Worm (Caenorhabditis elegans) whole organism, L2 larva: ENCODE data around the gene hrpu-1.

Experiments used
- C34F6.9 ChIP-seq: fragments of 150-350 bp; optimal IDR thresholded peaks from 2 replicates; lab custom pipeline; 2014; ENCODE audit warnings: missing biosample characterization, missing genetic modification characterization
- F13H6.1 ChIP-seq: sonication (generic microtip); optimal IDR thresholded peaks from 2 replicates; lab custom pipeline; 2016; ENCODE audit warnings: missing genetic modification characterization, missing compliant biosample characterization
- R02D3.7 ChIP-seq: fragments of 150-350 bp; optimal IDR thresholded peaks from 2 replicates; lab custom pipeline; 2014; ENCODE audit warnings: missing biosample characterization, missing genetic modification characterization
- ZK546.5 ChIP-seq: sonication (generic microtip); optimal IDR thresholded peaks from 2 replicates; lab custom pipeline; 2017; ENCODE audit warnings: missing biosample characterization, missing genetic modification characterization
- ceh-16 ChIP-seq: fragments of 150-350 bp; optimal IDR thresholded peaks from 2 replicates; lab custom pipeline; 2014; ENCODE audit warnings: missing biosample characterization, missing genetic modification characterization
- ceh-82 ChIP-seq: fragments of 150-350 bp; optimal IDR thresholded peaks from 2 replicates; lab custom pipeline; 2014; ENCODE audit warnings: missing biosample characterization, missing genetic modification characterization
- crh-2 ChIP-seq: sonication (generic microtip); optimal IDR thresholded peaks from 2 replicates; lab custom pipeline; 2017; ENCODE audit warnings: missing biosample characterization, missing genetic modification characterization
- dmd-4 ChIP-seq: sonication (generic microtip); optimal IDR thresholded peaks from 2 replicates; lab custom pipeline; 2017; ENCODE audit warnings: missing biosample characterization, missing genetic modification characterization
- egl-27 ChIP-seq: sonication (generic microtip); optimal IDR thresholded peaks from 3 replicates; lab custom pipeline; 2017; ENCODE audit warnings: missing biosample characterization, missing genetic modification reagents, missing genetic modification characterization
- elt-3 ChIP-seq: sonication (generic microtip); optimal IDR thresholded peaks from 2 replicates; lab custom pipeline; 2017; ENCODE audit warnings: missing biosample characterization, missing genetic modification characterization
- fos-1 ChIP-seq: fragments of 150-350 bp; optimal IDR thresholded peaks from 2 replicates; lab custom pipeline; 2014; ENCODE audit warnings: missing biosample characterization, missing genetic modification characterization
- gmeb-1 ChIP-seq: fragments of 150-350 bp; optimal IDR thresholded peaks from 2 replicates; lab custom pipeline; 2014; ENCODE audit warnings: missing biosample characterization, missing genetic modification characterization
- lin-11 ChIP-seq: fragments of 150-350 bp; sonication (generic microtip); optimal IDR thresholded peaks from 2 replicates; lab custom pipeline; 2014; ENCODE audit warnings: missing biosample characterization, missing genetic modification characterization, inconsistent platforms, mixed read lengths
- lin-13 ChIP-seq: fragments of 150-350 bp; optimal IDR thresholded peaks from 2 replicates; lab custom pipeline; 2014; ENCODE audit warnings: missing biosample characterization, missing genetic modification reagents, missing genetic modification characterization
- lin-39 ChIP-seq: fragments of 150-350 bp; optimal IDR thresholded peaks from 2 replicates; lab custom pipeline; 2014; ENCODE audit warnings: missing biosample characterization, missing genetic modification reagents, missing genetic modification characterization
- lsy-2 ChIP-seq, 2 experiments: fragments of 150-350 bp in 1 of 2; sonication (generic microtip) in 1 of 2; optimal IDR thresholded peaks; 2 replicates each; lab custom pipeline; 2014 to 2017; ENCODE audit warnings: missing biosample characterization in 2 of 2, missing genetic modification characterization in 2 of 2
- mab-5 ChIP-seq: fragments of 150-350 bp; optimal IDR thresholded peaks from 2 replicates; lab custom pipeline; 2014; ENCODE audit warnings: missing biosample characterization, missing genetic modification characterization
- mdl-1 ChIP-seq, 2 experiments: fragments of 150-350 bp in 1 of 2; sonication (generic microtip) in 1 of 2; optimal IDR thresholded peaks; 2 replicates each; lab custom pipeline; 2017; ENCODE audit warnings: missing biosample characterization in 2 of 2, missing genetic modification characterization in 2 of 2
- nhr-10 ChIP-seq: sonication (generic microtip); optimal IDR thresholded peaks from 2 replicates; lab custom pipeline; 2017; ENCODE audit warnings: missing biosample characterization, missing genetic modification characterization
- nhr-12 ChIP-seq: fragments of 150-350 bp; optimal IDR thresholded peaks from 2 replicates; lab custom pipeline; 2014; ENCODE audit warnings: missing biosample characterization, missing genetic modification characterization
- nhr-129 ChIP-seq: fragments of 150-350 bp; optimal IDR thresholded peaks from 2 replicates; lab custom pipeline; 2014; ENCODE audit warnings: missing biosample characterization, missing genetic modification characterization
- nhr-21 ChIP-seq: fragments of 150-350 bp; optimal IDR thresholded peaks from 2 replicates; lab custom pipeline; 2014; ENCODE audit warnings: missing biosample characterization, missing genetic modification characterization
- nhr-237 ChIP-seq: fragments of 150-350 bp; optimal IDR thresholded peaks from 2 replicates; lab custom pipeline; 2014; ENCODE audit warnings: missing biosample characterization, missing genetic modification characterization
- nhr-25 ChIP-seq: fragments of 150-350 bp; sonication (generic microtip); optimal IDR thresholded peaks from 3 replicates; lab custom pipeline; 2014; ENCODE audit warnings: missing biosample characterization, missing genetic modification characterization
- nhr-6 ChIP-seq: fragments of 150-350 bp; optimal IDR thresholded peaks from 2 replicates; lab custom pipeline; 2014; ENCODE audit warnings: missing biosample characterization, missing genetic modification characterization
- nhr-77 ChIP-seq: fragments of 150-350 bp; optimal IDR thresholded peaks from 2 replicates; lab custom pipeline; 2014; ENCODE audit warnings: missing biosample characterization, missing genetic modification characterization
- peb-1 ChIP-seq: fragments of 150-350 bp; optimal IDR thresholded peaks from 2 replicates; lab custom pipeline; 2014; ENCODE audit warnings: missing biosample characterization, missing genetic modification characterization
- sem-4 ChIP-seq: fragments of 150-350 bp; optimal IDR thresholded peaks from 2 replicates; lab custom pipeline; 2014; ENCODE audit warnings: missing biosample characterization, missing genetic modification reagents, missing genetic modification characterization
- skn-1 ChIP-seq: sonication (generic microtip); optimal IDR thresholded peaks from 2 replicates; lab custom pipeline; 2017; ENCODE audit warnings: missing biosample characterization, missing genetic modification characterization
- sma-3 ChIP-seq: sonication (generic microtip); optimal IDR thresholded peaks from 2 replicates; lab custom pipeline; 2016; ENCODE audit warnings: missing genetic modification reagents, missing genetic modification characterization, missing compliant biosample characterization
- sma-9 ChIP-seq, 2 experiments: fragments of 150-350 bp in 1 of 2; sonication (generic microtip) in 1 of 2; optimal IDR thresholded peaks; 2 replicates each; lab custom pipeline; 2014 to 2016; ENCODE audit warnings: missing genetic modification characterization in 2 of 2, mild to moderate bottlenecking in 1 of 2, missing biosample characterization in 1 of 2, missing compliant biosample characterization in 1 of 2, missing genetic modification reagents in 1 of 2, moderate library complexity in 1 of 2
- snpc-4 ChIP-seq: fragments of 150-350 bp; optimal IDR thresholded peaks from 2 replicates; lab custom pipeline; 2014; ENCODE audit warnings: missing biosample characterization, missing genetic modification characterization
- unc-39 ChIP-seq: fragments of 150-350 bp; optimal IDR thresholded peaks from 2 replicates; lab custom pipeline; 2014; ENCODE audit warnings: missing biosample characterization, missing genetic modification characterization
- unc-55 ChIP-seq: fragments of 150-350 bp; sonication (generic microtip); optimal IDR thresholded peaks from 3 replicates; lab custom pipeline; 2014; ENCODE audit warnings: missing biosample characterization, missing genetic modification reagents, missing genetic modification characterization
- unc-62 ChIP-seq: fragments of 150-350 bp; optimal IDR thresholded peaks from 2 replicates; lab custom pipeline; 2014; ENCODE audit warnings: missing biosample characterization, missing genetic modification reagents, missing genetic modification characterization
- ztf-1 ChIP-seq: fragments of 200-800 bp; sonication (Bioruptor generic); conservative IDR thresholded peaks from 2 replicates; pipeline ENCODE4 v1.3.6; 2022; ENCODE audit warnings: missing genetic modification characterization, missing compliant biosample characterization
- ztf-11 ChIP-seq: sonication (generic microtip); optimal IDR thresholded peaks from 2 replicates; lab custom pipeline; 2017; ENCODE audit warnings: missing biosample characterization, missing genetic modification characterization
- ztf-4 ChIP-seq: fragments of 150-350 bp; optimal IDR thresholded peaks from 2 replicates; lab custom pipeline; 2014; ENCODE audit warnings: missing biosample characterization, missing genetic modification characterization

The hrpu-1 gene

ce11 chrIV:15036974-15037373 lies 2.4 kb upstream of the hrpu-1 start, which contains the start of gene eef-1B.2:
eef-1B.2 (plus strand) TSS chrIV:15037331.
- TF ChIP-seq sem-4 (tag; lab: Kevin White, UChicago), result peak; percentile 38
- TF ChIP-seq skn-1 (tag; lab: Kevin White, UChicago), result no peak
- TF ChIP-seq nhr-237, result no peak
- peak; percentile 15 for TF ChIP-seq fos-1
- TF ChIP-seq mab-5 (tag; lab: Kevin White, UChicago), result peak; percentile 10
- TF ChIP-seq F13H6.1 (tag; lab: Kevin White, UChicago), result peak; percentile 21
- TF ChIP-seq lin-13 (GFP tag; lab: Kevin White, UChicago), result peak; percentile 62
- peak; percentile 56 for TF ChIP-seq sma-3 (GFP tag; lab: Kevin White, UChicago)
- TF ChIP-seq snpc-4 (tag; lab: Kevin White, UChicago), result peak; percentile 6
- peak; percentile 35 for TF ChIP-seq lin-11
- TF ChIP-seq ztf-4 (tag; lab: Kevin White, UChicago), result no peak
- TF ChIP-seq lsy-2 (tag; optimal IDR thresholded peaks at IDR 0.05; lab: Kevin White, UChicago), result peak; percentile 42 to 79
- peak; percentile 8 for TF ChIP-seq nhr-21
- peak; percentile 79 for TF ChIP-seq unc-55 (GFP tag; lab: Kevin White, UChicago)
- TF ChIP-seq C34F6.9 (tag; lab: Kevin White, UChicago), result peak; percentile 77
- TF ChIP-seq nhr-129 (tag; lab: Kevin White, UChicago), result peak; percentile 89
- TF ChIP-seq crh-2 (tag; lab: Kevin White, UChicago), result peak; percentile 59
- peak; percentile 53 for TF ChIP-seq nhr-25 (tag; lab: Kevin White, UChicago)
- no peak for TF ChIP-seq ZK546.5 (tag; lab: Kevin White, UChicago)
- peak; percentile 91 for TF ChIP-seq gmeb-1 (tag; lab: Kevin White, UChicago)
- no peak for TF ChIP-seq unc-62 (GFP tag; lab: Kevin White, UChicago)
- TF ChIP-seq nhr-77, result no peak
- no peak for TF ChIP-seq R02D3.7 (tag; lab: Kevin White, UChicago)
- TF ChIP-seq, all 48 proteins: peak for 16

- no peak for TF ChIP-seq peb-1 (tag; lab: Kevin White, UChicago)
- TF ChIP-seq crh-2 (tag; lab: Kevin White, UChicago), result no peak
- no peak for TF ChIP-seq nhr-10
- no peak for TF ChIP-seq ceh-16 (tag; lab: Kevin White, UChicago)
- no peak for TF ChIP-seq unc-39 (tag; lab: Kevin White, UChicago)
- TF ChIP-seq F13H6.1 (tag; lab: Kevin White, UChicago), result no peak
- no peak for TF ChIP-seq egl-27 (tag; lab: Kevin White, UChicago)
- TF ChIP-seq ztf-11 (tag; lab: Kevin White, UChicago), result no peak
- TF ChIP-seq gmeb-1 (tag; lab: Kevin White, UChicago), result no peak
- no peak for TF ChIP-seq nhr-77
- TF ChIP-seq skn-1 (tag; lab: Kevin White, UChicago), result no peak
- no peak for TF ChIP-seq unc-62 (GFP tag; lab: Kevin White, UChicago)
- TF ChIP-seq ZK546.5 (tag; lab: Kevin White, UChicago), result no peak
- no peak for TF ChIP-seq ceh-82 (tag; lab: Kevin White, UChicago)
Observed at ce11 chrIV:15037492-15037891, 1.9 kb upstream of the hrpu-1 start.

ce11 chrIV:15038821-15039220 lies 595 bp upstream of the hrpu-1 start:
- TF ChIP-seq nhr-12 (tag; lab: Kevin White, UChicago) (no peak), snpc-4 (tag; lab: Kevin White, UChicago) (no peak), unc-55 (GFP tag; lab: Kevin White, UChicago) (no peak), peb-1 (tag; lab: Kevin White, UChicago) (no peak), gmeb-1 (tag; lab: Kevin White, UChicago) (no peak), nhr-10 (no peak), fos-1 (no peak), nhr-129 (tag; lab: Kevin White, UChicago) (no peak), elt-3 (tag; lab: Kevin White, UChicago) (no peak), dmd-4 (tag; lab: Kevin White, UChicago) (no peak), mdl-1 (tag; optimal IDR thresholded peaks at IDR 0.05; lab: Kevin White, UChicago) (no peak), sma-9 (GFP tag; optimal IDR thresholded peaks at IDR 0.05; lab: Kevin White, UChicago) (no peak), sma-9 (tag; optimal IDR thresholded peaks at IDR 0.05; lab: Kevin White, UChicago) (no peak), skn-1 (tag; lab: Kevin White, UChicago) (no peak), lin-39 (no peak)

ce11 chrIV:15041124-15041523 lies 1.7 kb downstream of the hrpu-1 start:
- TF ChIP-seq ztf-1, result no peak
- TF ChIP-seq nhr-6 (tag; lab: Kevin White, UChicago), result no peak
- no peak for TF ChIP-seq nhr-129 (tag; lab: Kevin White, UChicago)
- TF ChIP-seq nhr-77, result no peak
